Worm (Caenorhabditis elegans) whole organism, L3 larva: Measurements from ENCODE around the gene F26F2.10.

Experiments
- R02D3.7 ChIP-seq: fragments of 150-350 bp; optimal IDR thresholded peaks from 2 replicates; lab custom pipeline; 2014; ENCODE audit warnings: missing biosample characterization, missing genetic modification characterization
- ZK546.5 ChIP-seq: sonication (generic microtip); optimal IDR thresholded peaks from 2 replicates; lab custom pipeline; 2017; ENCODE audit warnings: missing biosample characterization, missing genetic modification characterization
- ama-1 ChIP-seq: fragments of 150-350 bp; optimal IDR thresholded peaks from 2 replicates; lab custom pipeline; 2018
- ceh-16 ChIP-seq: sonication (generic microtip); optimal IDR thresholded peaks from 2 replicates; lab custom pipeline; 2017; ENCODE audit warnings: missing biosample characterization, missing genetic modification characterization
- ceh-28 ChIP-seq: fragments of 150-350 bp; optimal IDR thresholded peaks from 2 replicates; lab custom pipeline; 2014; ENCODE audit warnings: missing biosample characterization, missing genetic modification reagents, missing genetic modification characterization
- ceh-82 ChIP-seq: fragments of 150-350 bp; optimal IDR thresholded peaks from 2 replicates; lab custom pipeline; 2014; ENCODE audit warnings: missing biosample characterization, missing genetic modification characterization
- daf-12 ChIP-seq: fragments of 150-350 bp; optimal IDR thresholded peaks from 2 replicates; lab custom pipeline; 2014; ENCODE audit warnings: missing biosample characterization, missing genetic modification reagents, missing genetic modification characterization
- egl-27 ChIP-seq: sonication (generic microtip); optimal IDR thresholded peaks from 4 replicates; lab custom pipeline; 2017; ENCODE audit warnings: missing biosample characterization, missing genetic modification reagents, missing genetic modification characterization
- egl-5 ChIP-seq: fragments of 150-350 bp; optimal IDR thresholded peaks from 2 replicates; lab custom pipeline; 2017; ENCODE audit warnings: missing biosample characterization, missing genetic modification reagents, missing genetic modification characterization, inconsistent platforms
- elt-1 ChIP-seq: fragments of 150-350 bp; optimal IDR thresholded peaks from 2 replicates; lab custom pipeline; 2014; ENCODE audit warnings: missing biosample characterization, missing genetic modification characterization
- elt-2 ChIP-seq: sonication (generic microtip); optimal IDR thresholded peaks from 2 replicates; lab custom pipeline; 2016; ENCODE audit warnings: missing genetic modification reagents, mild to moderate bottlenecking, missing genetic modification characterization, missing compliant biosample characterization
- elt-3 ChIP-seq, 3 experiments: fragments of 150-350 bp in 1 of 3; sonication (generic microtip) in 2 of 3; optimal IDR thresholded peaks; 2 replicates in 2 of 3; 4 replicates in 1 of 3; lab custom pipeline; 2014 to 2017; ENCODE audit warnings: missing biosample characterization in 3 of 3, missing genetic modification characterization in 3 of 3
- eor-1 ChIP-seq, 2 experiments: fragments of 150-350 bp; optimal IDR thresholded peaks; 2 replicates each; lab custom pipeline; 2014 to 2018; ENCODE audit warnings: missing biosample characterization in 2 of 2, missing genetic modification characterization in 2 of 2
- fkh-10 ChIP-seq: sonication (generic microtip); optimal IDR thresholded peaks from 2 replicates; lab custom pipeline; 2017; ENCODE audit warnings: missing biosample characterization, missing genetic modification reagents, missing genetic modification characterization
- fkh-2 ChIP-seq: fragments of 150-350 bp; optimal IDR thresholded peaks from 2 replicates; lab custom pipeline; 2014; ENCODE audit warnings: missing biosample characterization, missing genetic modification reagents, missing genetic modification characterization
- mdl-1 ChIP-seq: fragments of 150-350 bp; optimal IDR thresholded peaks from 2 replicates; lab custom pipeline; 2014; ENCODE audit warnings: missing biosample characterization, missing genetic modification characterization
- nfya-1 ChIP-seq: sonication (generic microtip); optimal IDR thresholded peaks from 2 replicates; lab custom pipeline; 2017; ENCODE audit warnings: missing genetic modification characterization, mild to moderate bottlenecking, missing compliant biosample characterization, antibody characterized with exemption, moderate library complexity; ENCODE audit not compliant: insufficient read depth
- nhr-11 ChIP-seq: fragments of 150-350 bp; optimal IDR thresholded peaks from 2 replicates; lab custom pipeline; 2014; ENCODE audit warnings: missing biosample characterization, missing genetic modification characterization
- nhr-12 ChIP-seq: fragments of 150-350 bp; optimal IDR thresholded peaks from 2 replicates; lab custom pipeline; 2014; ENCODE audit warnings: missing biosample characterization, missing genetic modification characterization
- nhr-237 ChIP-seq: fragments of 150-350 bp; optimal IDR thresholded peaks from 2 replicates; lab custom pipeline; 2014; ENCODE audit warnings: missing biosample characterization, missing genetic modification characterization
- nhr-25 ChIP-seq: sonication (generic microtip); optimal IDR thresholded peaks from 2 replicates; lab custom pipeline; 2017; ENCODE audit warnings: missing biosample characterization, missing genetic modification characterization
- nhr-28 ChIP-seq: fragments of 150-350 bp; optimal IDR thresholded peaks from 2 replicates; lab custom pipeline; 2014; ENCODE audit warnings: missing biosample characterization, missing genetic modification characterization
- nhr-43 ChIP-seq: sonication (generic microtip); optimal IDR thresholded peaks from 2 replicates; lab custom pipeline; 2016; ENCODE audit warnings: mild to moderate bottlenecking, missing genetic modification characterization, missing compliant biosample characterization; ENCODE audit not compliant: poor library complexity, severe bottlenecking
- nhr-67 ChIP-seq: fragments of 150-350 bp; optimal IDR thresholded peaks from 2 replicates; lab custom pipeline; 2014; ENCODE audit warnings: missing biosample characterization, missing genetic modification characterization
- nhr-76 ChIP-seq: fragments of 150-350 bp; sonication (generic microtip); optimal IDR thresholded peaks from 5 replicates; lab custom pipeline; 2014; ENCODE audit warnings: missing biosample characterization, missing genetic modification characterization
- nhr-77 ChIP-seq: fragments of 150-350 bp; optimal IDR thresholded peaks from 2 replicates; lab custom pipeline; 2014; ENCODE audit warnings: missing biosample characterization, missing genetic modification characterization
- pha-4 ChIP-seq: fragments of 150-350 bp; optimal IDR thresholded peaks from 2 replicates; lab custom pipeline; 2014; ENCODE audit warnings: missing biosample characterization, missing genetic modification reagents, missing genetic modification characterization
- pqm-1 ChIP-seq: fragments of 150-350 bp; optimal IDR thresholded peaks from 2 replicates; lab custom pipeline; 2017; ENCODE audit warnings: missing biosample characterization, missing genetic modification characterization, inconsistent platforms
- skn-1 ChIP-seq: fragments of 150-350 bp; optimal IDR thresholded peaks from 2 replicates; lab custom pipeline; 2014; ENCODE audit warnings: missing biosample characterization, missing genetic modification characterization
- snpc-4 ChIP-seq: fragments of 150-350 bp; optimal IDR thresholded peaks from 2 replicates; lab custom pipeline; 2014; ENCODE audit warnings: missing biosample characterization, missing genetic modification characterization
- tbx-2 ChIP-seq: sonication (generic microtip); optimal IDR thresholded peaks from 2 replicates; lab custom pipeline; 2016; ENCODE audit warnings: mild to moderate bottlenecking, missing genetic modification characterization, missing compliant biosample characterization
- unc-39 ChIP-seq: sonication (generic microtip); optimal IDR thresholded peaks from 4 replicates; lab custom pipeline; 2017; ENCODE audit warnings: missing biosample characterization, missing genetic modification characterization
- zag-1 ChIP-seq: fragments of 150-350 bp; optimal IDR thresholded peaks from 2 replicates; lab custom pipeline; 2014; ENCODE audit warnings: missing biosample characterization, missing genetic modification characterization
- ztf-11 ChIP-seq: fragments of 150-350 bp; optimal IDR thresholded peaks from 2 replicates; lab custom pipeline; 2014; ENCODE audit warnings: missing biosample characterization, missing genetic modification characterization
- ztf-4 ChIP-seq: fragments of 150-350 bp; optimal IDR thresholded peaks from 2 replicates; lab custom pipeline; 2014; ENCODE audit warnings: missing biosample characterization, missing genetic modification characterization

The F26F2.10 gene

ce11 chrV:20594746-20595145 lies at the start of gene F26F2.10:
Gene F26F2.10, minus strand, starts transcription at chrV:20594846.
- TF ChIP-seq ceh-16, result no peak
- no peak for TF ChIP-seq skn-1 (tag; lab: Kevin White, UChicago)
- no peak for TF ChIP-seq ZK546.5 (tag; lab: Kevin White, UChicago)
- TF ChIP-seq fkh-2, result no peak
- no peak for TF ChIP-seq nhr-76 (tag; lab: Kevin White, UChicago)
- no peak for TF ChIP-seq nhr-43
- no peak for TF ChIP-seq unc-39 (tag; lab: Kevin White, UChicago)
- no peak for TF ChIP-seq nhr-25 (tag; lab: Kevin White, UChicago)
- no peak for TF ChIP-seq elt-1 (tag; lab: Kevin White, UChicago)
- TF ChIP-seq elt-3 (tag; optimal IDR thresholded peaks at IDR 0.05; lab: Kevin White, UChicago), result no peak
- TF ChIP-seq, all 47 proteins: peak for 0

- TF ChIP-seq egl-27 (tag; lab: Kevin White, UChicago) (no peak), nhr-67 (no peak), ceh-82 (tag; lab: Kevin White, UChicago) (no peak), tbx-2 (tag; lab: Kevin White, UChicago) (no peak), pha-4 (tag; lab: Kevin White, UChicago) (no peak), fkh-10 (GFP tag; lab: Kevin White, UChicago) (no peak), zag-1 (tag; lab: Kevin White, UChicago) (no peak), elt-2 (tag; lab: Kevin White, UChicago) (no peak), nhr-237 (tag; lab: Kevin White, UChicago) (no peak), ceh-16 (no peak), eor-1 (tag; optimal IDR thresholded peaks at IDR 0.05; lab: Kevin White, UChicago) (no peak), R02D3.7 (no peak), nhr-76 (tag; lab: Kevin White, UChicago) (no peak), pqm-1 (tag; lab: Kevin White, UChicago) (no peak), ztf-11 (no peak)
- TF ChIP-seq, all 47 proteins: peak for 0
These were observed 47.2 kb upstream of the F26F2.10 start, which contains the start of gene srxa-15 for ce11 chrV:20641896-20642295. Gene srxa-15, plus strand, starts transcription at chrV:20642196.

ce11 chrV:20639294-20639693 lies 44.6 kb upstream of the F26F2.10 start, which contains the start of gene srxa-14:
Gene srxa-14, plus strand, starts transcription at chrV:20639594.
- TF ChIP-seq R02D3.7 (no peak), nhr-12 (tag; lab: Kevin White, UChicago) (no peak), nhr-11 (tag; lab: Kevin White, UChicago) (no peak), nhr-77 (no peak), nhr-237 (tag; lab: Kevin White, UChicago) (no peak), snpc-4 (tag; lab: Kevin White, UChicago) (no peak), elt-2 (tag; lab: Kevin White, UChicago) (no peak), skn-1 (tag; lab: Kevin White, UChicago) (no peak)

- TF ChIP-seq ama-1 (lab: Kevin White, UChicago) (no peak), daf-12 (tag; lab: Kevin White, UChicago) (no peak), eor-1 (tag; optimal IDR thresholded peaks at IDR 0.05; lab: Kevin White, UChicago) (no peak), nhr-237 (tag; lab: Kevin White, UChicago) (no peak), ceh-16 (no peak), ZK546.5 (tag; lab: Kevin White, UChicago) (no peak), ceh-28 (no peak), pha-4 (tag; lab: Kevin White, UChicago) (no peak), egl-27 (tag; lab: Kevin White, UChicago) (no peak), ztf-11 (no peak), mdl-1 (tag; lab: Kevin White, UChicago) (no peak), ztf-4 (no peak), skn-1 (tag; lab: Kevin White, UChicago) (no peak), tbx-2 (tag; lab: Kevin White, UChicago) (no peak), nhr-25 (tag; lab: Kevin White, UChicago) (no peak), nhr-28 (no peak), elt-2 (tag; lab: Kevin White, UChicago) (no peak)
These were observed 43.7 kb upstream of the F26F2.10 start, which contains the start of gene Y44A6B.3 for ce11 chrV:20638344-20638743. Gene Y44A6B.3, minus strand, starts transcription at chrV:20638444.

- no peak for TF ChIP-seq pha-4 (tag; lab: Kevin White, UChicago)
- TF ChIP-seq egl-5 (tag; lab: Kevin White, UChicago), result no peak
- no peak for TF ChIP-seq nhr-67
- no peak for TF ChIP-seq nfya-1 (tag; lab: Kevin White, UChicago)
These were observed 42.2 kb upstream of the F26F2.10 start, which contains the start of gene ttr-13 for ce11 chrV:20636855-20637254. Gene ttr-13, minus strand, starts transcription at chrV:20636955.
